Worm (Caenorhabditis elegans): Measurements from ENCODE around the gene W06A7.2.

DNA sequence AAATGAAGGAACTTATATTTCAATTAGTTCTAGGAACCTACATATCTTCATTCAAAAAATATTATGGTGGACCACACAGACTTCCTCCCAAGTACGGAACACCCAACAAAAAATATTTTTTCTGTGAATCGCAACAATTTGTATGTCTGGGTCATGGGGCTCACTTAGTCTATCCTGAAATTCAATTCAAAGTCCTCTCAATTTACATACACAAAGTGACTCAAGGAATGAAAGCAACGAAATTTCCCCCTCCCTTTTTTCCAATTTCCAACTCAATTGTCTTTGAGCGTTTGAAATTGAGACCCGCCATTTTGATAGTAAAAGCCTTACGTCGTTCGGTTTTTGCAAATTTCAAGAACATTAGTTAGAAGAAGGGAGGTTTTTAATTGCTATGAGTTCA is 37.7 kb downstream of the W06A7.2 start:
- TF ChIP-seq pqm-1 (tag; optimal IDR thresholded peaks at IDR 0.05), result no peak
- no peak for TF ChIP-seq ztf-4 (tag; optimal IDR thresholded peaks at IDR 0.05)
- TF ChIP-seq unc-39 (tag; optimal IDR thresholded peaks at IDR 0.05), result no peak
- TF ChIP-seq fkh-10 (GFP tag; optimal IDR thresholded peaks at IDR 0.05), result peak; percentile 76
- TF ChIP-seq ama-1 (optimal IDR thresholded peaks at IDR 0.05), result no peak
- no peak for TF ChIP-seq skn-1 (tag; optimal IDR thresholded peaks at IDR 0.05)
- TF ChIP-seq zag-1 (tag; optimal IDR thresholded peaks at IDR 0.05), result no peak
- TF ChIP-seq ceh-16 (tag; optimal IDR thresholded peaks at IDR 0.05), result no peak
- no peak for TF ChIP-seq R02D3.7 (tag; optimal IDR thresholded peaks at IDR 0.05)
- TF ChIP-seq daf-12 (tag; optimal IDR thresholded peaks at IDR 0.05), result no peak
- TF ChIP-seq ceh-28 (tag; optimal IDR thresholded peaks at IDR 0.05), result no peak
- TF ChIP-seq nhr-237 (tag; optimal IDR thresholded peaks at IDR 0.05), result no peak
- no peak for TF ChIP-seq unc-62 (GFP tag; optimal IDR thresholded peaks at IDR 0.05)
- no peak for TF ChIP-seq mdl-1 (tag; optimal IDR thresholded peaks at IDR 0.05)

Measured in whole organism, L3 larva.